Worm (Caenorhabditis elegans) whole organism, L1 larva: ENCODE results near the gene nra-3.
A peak's percentile ranks its signal among the peaks of the same experiment; 100 is the strongest.

Experiments
- Y116A8C.19 ChIP-seq: sonication (generic microtip); optimal IDR thresholded peaks from 2 replicates; lab custom pipeline; 2016; ENCODE audit warnings: missing compliant biosample characterization, missing genetic modification characterization, borderline replicate concordance
- aha-1 ChIP-seq: fragments of 150-350 bp; optimal IDR thresholded peaks from 2 replicates; lab custom pipeline; 2014; ENCODE audit warnings: missing biosample characterization, missing genetic modification characterization
- aly-2 ChIP-seq: fragments of 150-350 bp; optimal IDR thresholded peaks from 2 replicates; lab custom pipeline; 2014; ENCODE audit warnings: missing biosample characterization, missing genetic modification characterization
- ama-1 ChIP-seq: fragments of 150-350 bp; optimal IDR thresholded peaks from 2 replicates; lab custom pipeline; 2014
- blmp-1 ChIP-seq: fragments of 150-350 bp; optimal IDR thresholded peaks from 2 replicates; lab custom pipeline; 2014; ENCODE audit warnings: missing biosample characterization, missing genetic modification characterization
- ceh-8 ChIP-seq: fragments of 200-800 bp; sonication (Bioruptor generic); optimal IDR thresholded peaks from 2 replicates; lab custom pipeline; 2018; ENCODE audit warnings: mild to moderate bottlenecking, missing genetic modification characterization, moderate library complexity, missing compliant biosample characterization
- ceh-82 ChIP-seq, 3 experiments: fragments of 150-350 bp in 1 of 3; sonication (generic microtip) in 2 of 3; optimal IDR thresholded peaks; 2 replicates each; lab custom pipeline; 2014 to 2017; ENCODE audit warnings: missing biosample characterization in 3 of 3, missing genetic modification characterization in 3 of 3
- ceh-88 ChIP-seq: fragments of 200-800 bp; sonication (Bioruptor generic); IDR thresholded peaks from 2 replicates; pipeline ENCODE4 v1.3.6; 2022; ENCODE audit warnings: missing genetic modification characterization, missing compliant biosample characterization
- ceh-90 ChIP-seq: sonication (generic microtip); optimal IDR thresholded peaks from 2 replicates; lab custom pipeline; 2016; ENCODE audit warnings: missing genetic modification characterization, missing compliant biosample characterization
- ces-1 ChIP-seq: fragments of 150-350 bp; optimal IDR thresholded peaks from 2 replicates; lab custom pipeline; 2014; ENCODE audit warnings: missing biosample characterization, missing genetic modification reagents, missing genetic modification characterization
- dsc-1 ChIP-seq: sonication (generic microtip); optimal IDR thresholded peaks from 2 replicates; lab custom pipeline; 2016; ENCODE audit warnings: mild to moderate bottlenecking, missing genetic modification characterization, missing compliant biosample characterization
- efl-1 ChIP-seq, 4 experiments: fragments of 150-350 bp; optimal IDR thresholded peaks in 3 of 4; peaks in 1 of 4; 1 replicate in 1 of 4; 2 replicates in 3 of 4; lab custom pipeline; 2014; ENCODE audit warnings: missing biosample characterization in 2 of 4, missing genetic modification characterization in 2 of 4, missing genetic modification reagents in 2 of 4
- fos-1 ChIP-seq: fragments of 150-350 bp; optimal IDR thresholded peaks from 2 replicates; lab custom pipeline; 2014; ENCODE audit warnings: missing biosample characterization, missing genetic modification characterization
- grh-1 ChIP-seq: fragments of 200-800 bp; sonication (Bioruptor generic); IDR thresholded peaks from 2 replicates; pipeline ENCODE4 v1.3.6; 2022; ENCODE audit warnings: missing genetic modification reagents, missing genetic modification characterization, missing compliant biosample characterization
- hlh-17 ChIP-seq: fragments of 200-800 bp; sonication (Bioruptor generic); optimal IDR thresholded peaks from 2 replicates; lab custom pipeline; 2018; ENCODE audit warnings: missing genetic modification characterization, mild to moderate bottlenecking, missing compliant biosample characterization, moderate library complexity, borderline replicate concordance
- hlh-4 ChIP-seq: sonication (generic microtip); optimal IDR thresholded peaks from 2 replicates; lab custom pipeline; 2016; ENCODE audit warnings: mild to moderate bottlenecking, missing genetic modification characterization, missing compliant biosample characterization
- hpl-2 ChIP-seq: fragments of 150-350 bp; optimal IDR thresholded peaks from 2 replicates; lab custom pipeline; 2014; ENCODE audit warnings: missing biosample characterization, missing genetic modification reagents, missing genetic modification characterization
- irx-1 ChIP-seq: sonication (generic microtip); optimal IDR thresholded peaks from 2 replicates; lab custom pipeline; 2016; ENCODE audit warnings: missing genetic modification characterization, missing compliant biosample characterization
- isw-1 ChIP-seq: fragments of 200-800 bp; sonication (Bioruptor generic); IDR thresholded peaks from 2 replicates; pipeline ENCODE4 v1.3.6; 2022; ENCODE audit warnings: missing genetic modification characterization, missing compliant biosample characterization
- lin-13 ChIP-seq: fragments of 150-350 bp; optimal IDR thresholded peaks from 2 replicates; lab custom pipeline; 2014; ENCODE audit warnings: missing biosample characterization, missing genetic modification reagents, missing genetic modification characterization
- lin-14 ChIP-seq: fragments of 200-800 bp; sonication (Bioruptor generic); optimal IDR thresholded peaks from 2 replicates; lab custom pipeline; 2018; ENCODE audit warnings: mild to moderate bottlenecking, missing genetic modification characterization, moderate library complexity, missing compliant biosample characterization
- lin-15B ChIP-seq: fragments of 150-350 bp; sonication (generic microtip); optimal IDR thresholded peaks from 3 replicates; lab custom pipeline; 2014; ENCODE audit warnings: missing biosample characterization, missing genetic modification characterization
- mab-9 ChIP-seq: fragments of 200-800 bp; sonication (Bioruptor generic); IDR thresholded peaks from 2 replicates; pipeline ENCODE4 v1.3.6; 2022; ENCODE audit warnings: missing genetic modification reagents, missing genetic modification characterization, missing compliant biosample characterization
- mdl-1 ChIP-seq, 2 experiments: fragments of 150-350 bp; optimal IDR thresholded peaks; 2 replicates each; lab custom pipeline; 2014 to 2017; ENCODE audit warnings: missing biosample characterization in 2 of 2, missing genetic modification characterization in 2 of 2, inconsistent platforms in 1 of 2
- mef-2 ChIP-seq: fragments of 150-350 bp; optimal IDR thresholded peaks from 2 replicates; lab custom pipeline; 2014; ENCODE audit warnings: missing biosample characterization, missing genetic modification characterization
- mep-1 ChIP-seq: fragments of 150-350 bp; optimal IDR thresholded peaks from 2 replicates; lab custom pipeline; 2014; ENCODE audit warnings: missing biosample characterization, missing genetic modification characterization
- nhr-11 ChIP-seq: fragments of 150-350 bp; optimal IDR thresholded peaks from 2 replicates; lab custom pipeline; 2014; ENCODE audit warnings: missing biosample characterization, missing genetic modification characterization
- nhr-19 ChIP-seq: fragments of 200-800 bp; sonication (Bioruptor generic); conservative IDR thresholded peaks from 2 replicates; pipeline ENCODE4 v1.3.6; 2022; ENCODE audit warnings: missing genetic modification characterization, missing compliant biosample characterization
- nhr-28 ChIP-seq: fragments of 150-350 bp; optimal IDR thresholded peaks from 2 replicates; lab custom pipeline; 2014; ENCODE audit warnings: missing biosample characterization, missing genetic modification characterization
- nhr-47 ChIP-seq: sonication (generic microtip); optimal IDR thresholded peaks from 2 replicates; lab custom pipeline; 2016; ENCODE audit warnings: mild to moderate bottlenecking, missing genetic modification characterization, moderate library complexity, missing compliant biosample characterization
- nhr-71 ChIP-seq: sonication (generic microtip); optimal IDR thresholded peaks from 2 replicates; lab custom pipeline; 2016; ENCODE audit warnings: mild to moderate bottlenecking, missing genetic modification characterization, moderate library complexity, missing compliant biosample characterization
- nhr-77 ChIP-seq: fragments of 150-350 bp; optimal IDR thresholded peaks from 2 replicates; lab custom pipeline; 2014; ENCODE audit warnings: missing biosample characterization, missing genetic modification characterization
- nhr-85 ChIP-seq: sonication (generic microtip); peaks from one replicate; lab custom pipeline; 2016; ENCODE audit warnings: missing genetic modification characterization, inconsistent platforms, missing compliant biosample characterization
- nhr-90 ChIP-seq: sonication (generic microtip); optimal IDR thresholded peaks from 2 replicates; lab custom pipeline; 2016; ENCODE audit warnings: mild to moderate bottlenecking, missing genetic modification characterization, missing compliant biosample characterization; ENCODE audit not compliant: poor library complexity
- pax-3 ChIP-seq: fragments of 200-800 bp; sonication (Bioruptor generic); optimal IDR thresholded peaks from 2 replicates; lab custom pipeline; 2018; ENCODE audit warnings: mild to moderate bottlenecking, missing genetic modification characterization, moderate library complexity, missing compliant biosample characterization
- pqm-1 ChIP-seq: sonication (generic microtip); optimal IDR thresholded peaks from 3 replicates; lab custom pipeline; 2017; ENCODE audit warnings: missing biosample characterization, missing genetic modification characterization
- skn-1 ChIP-seq: fragments of 150-350 bp; optimal IDR thresholded peaks from 2 replicates; lab custom pipeline; 2014; ENCODE audit warnings: missing biosample characterization, missing genetic modification characterization
- snpc-4 ChIP-seq: fragments of 150-350 bp; optimal IDR thresholded peaks from 2 replicates; lab custom pipeline; 2014; ENCODE audit warnings: missing biosample characterization, missing genetic modification characterization
- sox-4 ChIP-seq: sonication (generic microtip); optimal IDR thresholded peaks from 2 replicates; lab custom pipeline; 2016; ENCODE audit warnings: missing genetic modification characterization, missing compliant biosample characterization
- sup-37 ChIP-seq: fragments of 200-800 bp; sonication (Bioruptor generic); optimal IDR thresholded peaks from 2 replicates; lab custom pipeline; 2018; ENCODE audit warnings: mild to moderate bottlenecking, missing genetic modification characterization, missing compliant biosample characterization
- swsn-7 ChIP-seq: sonication (generic microtip); optimal IDR thresholded peaks from 2 replicates; lab custom pipeline; 2016; ENCODE audit warnings: missing genetic modification characterization, missing compliant biosample characterization
- tbx-2 ChIP-seq: sonication (generic microtip); optimal IDR thresholded peaks from 2 replicates; lab custom pipeline; 2016; ENCODE audit warnings: missing genetic modification characterization, missing compliant biosample characterization
- tlp-1 ChIP-seq: fragments of 150-350 bp; optimal IDR thresholded peaks from 2 replicates; lab custom pipeline; 2014; ENCODE audit warnings: missing biosample characterization, missing genetic modification characterization
- unc-62 ChIP-seq: fragments of 150-350 bp; optimal IDR thresholded peaks from 2 replicates; lab custom pipeline; 2014; ENCODE audit warnings: missing biosample characterization, missing genetic modification reagents, missing genetic modification characterization
- unc-98 ChIP-seq: fragments of 200-800 bp; sonication (Bioruptor generic); IDR thresholded peaks from 2 replicates; pipeline ENCODE4 v1.3.6; 2022; ENCODE audit warnings: missing genetic modification characterization, missing compliant biosample characterization
- vab-15 ChIP-seq: sonication (generic microtip); optimal IDR thresholded peaks from 2 replicates; lab custom pipeline; 2017; ENCODE audit warnings: missing genotype, mild to moderate bottlenecking, missing genetic modification characterization, missing compliant biosample characterization
- xbp-1 ChIP-seq: sonication (generic microtip); optimal IDR thresholded peaks from 2 replicates; lab custom pipeline; 2016; ENCODE audit warnings: missing genetic modification characterization, missing compliant biosample characterization
- zag-1 ChIP-seq: fragments of 150-350 bp; optimal IDR thresholded peaks from 2 replicates; lab custom pipeline; 2014; ENCODE audit warnings: missing biosample characterization, missing genetic modification characterization
- zip-4 ChIP-seq: fragments of 200-800 bp; sonication (Bioruptor generic); optimal IDR thresholded peaks from 2 replicates; lab custom pipeline; 2018; ENCODE audit warnings: mild to moderate bottlenecking, missing genetic modification characterization, moderate library complexity, missing compliant biosample characterization
- ztf-11 ChIP-seq, 2 experiments: sonication (generic microtip); optimal IDR thresholded peaks; 2 replicates each; lab custom pipeline; 2016 to 2017; ENCODE audit warnings: missing genetic modification characterization in 2 of 2, missing biosample characterization in 1 of 2, missing compliant biosample characterization in 1 of 2
- ztf-4 ChIP-seq: fragments of 150-350 bp; optimal IDR thresholded peaks from 2 replicates; lab custom pipeline; 2014; ENCODE audit warnings: missing biosample characterization, missing genetic modification characterization

The nra-3 gene

ce11 chrX:9932226-9932773 is 1.0 kb upstream of the nra-3 start, which contains the start of gene tsp-21 (continued):
- TF ChIP-seq dsc-1 (tag; lab: Kevin White, UChicago) (peak; percentile 11), aly-2 (tag; lab: Kevin White, UChicago) (no peak), ztf-4 (tag; lab: Kevin White, UChicago) (peak; percentile 52), mdl-1 (tag; optimal IDR thresholded peaks at IDR 0.05; lab: Kevin White, UChicago) (peak in 1 of 2 experiments; percentile 71), ceh-82 (tag; optimal IDR thresholded peaks at IDR 0.05; lab: Kevin White, UChicago) (peak in 2 of 3 experiments; percentile 12 to 87), irx-1 (tag; lab: Kevin White, UChicago) (peak; percentile 15), ceh-90 (tag; lab: Kevin White, UChicago) (no peak), nhr-71 (peak; percentile 77), pax-3 (tag; lab: Kevin White, UChicago) (no peak), hlh-4 (no peak), ces-1 (GFP tag; lab: Kevin White, UChicago) (no peak), vab-15 (tag; lab: Kevin White, UChicago) (no peak), swsn-7 (tag; lab: Kevin White, UChicago) (peak; percentile 66), nhr-47 (tag; lab: Kevin White, UChicago) (peak; percentile 69), ceh-88 (GFP tag; lab: Robert Waterston, UW) (no peak), hpl-2 (GFP tag; lab: Kevin White, UChicago) (peak; percentile 13), nhr-28 (tag; lab: Kevin White, UChicago) (no peak), lin-15B (no peak), nhr-19 (GFP tag; lab: Robert Waterston, UW) (peak; percentile 57), pqm-1 (no peak), nhr-11 (no peak), grh-1 (GFP tag; lab: Robert Waterston, UW) (0 out of 2 replicates have a peak, but pooled peaks have one; percentile 9), blmp-1 (tag; lab: Kevin White, UChicago) (peak; percentile 96), sox-4 (tag; lab: Kevin White, UChicago) (no peak), tlp-1 (tag; lab: Kevin White, UChicago) (no peak), lin-13 (GFP tag; lab: Kevin White, UChicago) (peak; percentile 67), mef-2 (no peak), tbx-2 (tag; lab: Kevin White, UChicago) (peak; percentile 59), ceh-8 (GFP tag; lab: Kevin White, UChicago) (peak; percentile 53), hlh-17 (GFP tag; lab: Kevin White, UChicago) (no peak), Y116A8C.19 (tag; lab: Kevin White, UChicago) (no peak), sup-37 (GFP tag; lab: Kevin White, UChicago) (no peak), isw-1 (GFP tag; lab: Robert Waterston, UW) (no peak), fos-1 (tag; lab: Kevin White, UChicago) (peak; percentile 76), efl-1 (optimal IDR thresholded peaks at IDR 0.05; lab: Kevin White, UChicago) (peak; percentile 19 to 54), efl-1 (GFP tag; optimal IDR thresholded peaks at IDR 0.05 in 1 of 2; lab: Kevin White, UChicago) (peak in 1 of 2 experiments; percentile 65), xbp-1 (tag; lab: Kevin White, UChicago) (peak; percentile 62)
- TF ChIP-seq, all 84 proteins: peak for 39

ce11 chrX:9927993-9928392 is 3.3 kb downstream of the nra-3 start:
- no peak for TF ChIP-seq lin-13 (GFP tag; lab: Kevin White, UChicago)
- no peak for TF ChIP-seq ceh-88 (GFP tag; lab: Robert Waterston, UW)
- no peak for TF ChIP-seq skn-1
- TF ChIP-seq unc-98 (GFP tag; lab: Robert Waterston, UW) = no peak
- no peak for TF ChIP-seq ztf-11 (tag; optimal IDR thresholded peaks at IDR 0.05; lab: Kevin White, UChicago)
- TF ChIP-seq efl-1 (optimal IDR thresholded peaks at IDR 0.05; lab: Kevin White, UChicago) = no peak
- TF ChIP-seq efl-1 (GFP tag; optimal IDR thresholded peaks at IDR 0.05 in 1 of 2; lab: Kevin White, UChicago) = no peak
- no peak for TF ChIP-seq lin-14 (GFP tag; lab: Kevin White, UChicago)
- no peak for TF ChIP-seq nhr-85 (tag; lab: Kevin White, UChicago)
- TF ChIP-seq sox-4 (tag; lab: Kevin White, UChicago) = peak; percentile 62
- peak; percentile 7 for TF ChIP-seq swsn-7 (tag; lab: Kevin White, UChicago)
- TF ChIP-seq nhr-90 (tag; lab: Kevin White, UChicago) = no peak
- no peak for TF ChIP-seq hlh-17 (GFP tag; lab: Kevin White, UChicago)
- TF ChIP-seq mep-1 (tag; lab: Kevin White, UChicago) = no peak
- TF ChIP-seq aha-1 (tag; lab: Kevin White, UChicago) = no peak
- TF ChIP-seq mab-9 = no peak
- no peak for TF ChIP-seq ama-1 (lab: Kevin White, UChicago)
- no peak for TF ChIP-seq tbx-2 (tag; lab: Kevin White, UChicago)
- TF ChIP-seq zip-4 (GFP tag; lab: Kevin White, UChicago) = no peak
- TF ChIP-seq nhr-77 = no peak
- TF ChIP-seq vab-15 (tag; lab: Kevin White, UChicago) = no peak
- TF ChIP-seq lin-15B = no peak
- TF ChIP-seq zag-1 (tag; lab: Kevin White, UChicago) = no peak
- TF ChIP-seq snpc-4 (tag; lab: Kevin White, UChicago) = no peak
- TF ChIP-seq unc-62 (GFP tag; lab: Kevin White, UChicago) = no peak
